Fruit fly (Drosophila melanogaster) whole organism, embryonic: ENCODE data around the gene CG42258.

Source experiments
- ATbp ChIP-seq: fragments of 200-800 bp; sonication (Bioruptor generic); optimal IDR thresholded peaks from 2 replicates; lab custom pipeline; 2017; ENCODE audit warnings: missing biosample characterization, mild to moderate bottlenecking, missing genetic modification characterization, missing genetic modification reagents
- Atf6 ChIP-seq: fragments of 200-800 bp; sonication (Bioruptor generic); IDR thresholded peaks from 2 replicates; pipeline ENCODE4 v1.3.6; 2022; ENCODE audit warnings: missing biosample characterization, missing genetic modification characterization
- CG10274 ChIP-seq: fragments of 200-800 bp; sonication (Bioruptor generic); optimal IDR thresholded peaks from 3 replicates; lab custom pipeline; 2017; ENCODE audit warnings: missing biosample characterization, mild to moderate bottlenecking, missing genetic modification characterization
- CG10462 ChIP-seq: fragments of 200-800 bp; sonication (Bioruptor generic); optimal IDR thresholded peaks from 2 replicates; lab custom pipeline; 2016; ENCODE audit warnings: missing biosample characterization, missing genetic modification characterization
- CG10654 ChIP-seq: fragments of 200-800 bp; sonication (Bioruptor generic); optimal IDR thresholded peaks from 2 replicates; lab custom pipeline; 2016; ENCODE audit warnings: missing biosample characterization, missing genetic modification characterization
- CG12744 ChIP-seq: fragments of 200-800 bp; sonication (Bioruptor generic); optimal IDR thresholded peaks from 2 replicates; lab custom pipeline; 2016; ENCODE audit warnings: missing biosample characterization, missing genetic modification characterization
- CG13287 ChIP-seq: fragments of 200-800 bp; sonication (Bioruptor generic); IDR thresholded peaks from 2 replicates; pipeline ENCODE4 v1.3.6; 2022; ENCODE audit warnings: missing biosample characterization, missing genetic modification characterization; ENCODE audit not compliant: partially characterized antibody
- CG14014 ChIP-seq: fragments of 200-800 bp; sonication (Bioruptor generic); IDR thresholded peaks from 2 replicates; pipeline ENCODE4 v1.3.6; 2022; ENCODE audit warnings: missing biosample characterization, missing genetic modification characterization
- CG15696 ChIP-seq: fragments of 200-800 bp; sonication (Bioruptor generic); optimal IDR thresholded peaks from 2 replicates; lab custom pipeline; 2019; ENCODE audit warnings: missing biosample characterization, mild to moderate bottlenecking, missing genetic modification characterization, moderate library complexity
- CG17361 ChIP-seq: fragments of 200-800 bp; sonication (Bioruptor generic); IDR thresholded peaks from 3 replicates; pipeline ENCODE4 v1.3.6; 2022; ENCODE audit warnings: missing biosample characterization, missing genetic modification characterization
- CG18599 ChIP-seq: fragments of 200-800 bp; sonication (Bioruptor generic); optimal IDR thresholded peaks from 3 replicates; lab custom pipeline; 2017; ENCODE audit warnings: missing biosample characterization, missing genetic modification characterization, mild to moderate bottlenecking, moderate library complexity, missing genetic modification reagents
- CG2116 ChIP-seq: fragments of 200-800 bp; sonication (Bioruptor generic); optimal IDR thresholded peaks from 3 replicates; lab custom pipeline; 2018; ENCODE audit warnings: missing biosample characterization, mild to moderate bottlenecking, missing genetic modification characterization
- CG31224 ChIP-seq: fragments of 200-800 bp; sonication (Bioruptor generic); IDR thresholded peaks from 2 replicates; pipeline ENCODE4 v1.3.6; 2022; ENCODE audit warnings: missing biosample characterization, missing genetic modification characterization
- CG31441 ChIP-seq: fragments of 200-800 bp; sonication (Bioruptor generic); IDR thresholded peaks from 2 replicates; pipeline ENCODE4 v1.3.6; 2022; ENCODE audit warnings: missing biosample characterization, missing genetic modification characterization
- CG3407 ChIP-seq: fragments of 200-800 bp; sonication (Bioruptor generic); optimal IDR thresholded peaks from 2 replicates; lab custom pipeline; 2018; ENCODE audit warnings: missing biosample characterization, mild to moderate bottlenecking, missing genetic modification characterization
- CG3847 ChIP-seq: fragments of 200-800 bp; sonication (Bioruptor generic); IDR thresholded peaks from 2 replicates; pipeline ENCODE4 v1.3.6; 2022; ENCODE audit warnings: missing biosample characterization, missing genetic modification characterization
- CG3995 ChIP-seq: fragments of 200-800 bp; sonication (Bioruptor generic); optimal IDR thresholded peaks from 3 replicates; lab custom pipeline; 2016; ENCODE audit warnings: missing biosample characterization, missing genetic modification characterization
- CG4854 ChIP-seq: fragments of 200-800 bp; sonication (Bioruptor generic); optimal IDR thresholded peaks from 2 replicates; lab custom pipeline; 2016; ENCODE audit warnings: missing biosample characterization, missing genetic modification characterization, inconsistent platforms
- CG6813 ChIP-seq: fragments of 200-800 bp; sonication (Bioruptor generic); optimal IDR thresholded peaks from 2 replicates; lab custom pipeline; 2017; ENCODE audit warnings: missing biosample characterization, missing genetic modification characterization, mild to moderate bottlenecking, moderate library complexity, missing genetic modification reagents
- CG7839 ChIP-seq: fragments of 200-800 bp; sonication (Bioruptor generic); optimal IDR thresholded peaks from 3 replicates; lab custom pipeline; 2018; ENCODE audit warnings: missing biosample characterization, mild to moderate bottlenecking, missing genetic modification characterization, moderate library complexity
- Chrac-16 ChIP-seq: fragments of 200-800 bp; sonication (Bioruptor generic); optimal IDR thresholded peaks from 3 replicates; lab custom pipeline; 2016; ENCODE audit warnings: missing biosample characterization, missing genetic modification characterization
- Ets97D ChIP-seq: fragments of 200-800 bp; sonication (Bioruptor generic); optimal IDR thresholded peaks from 3 replicates; lab custom pipeline; 2016; ENCODE audit warnings: missing biosample characterization, missing genetic modification characterization
- Jarid2 ChIP-seq: fragments of 200-800 bp; sonication (Bioruptor generic); optimal IDR thresholded peaks from 3 replicates; lab custom pipeline; 2017; ENCODE audit warnings: mild to moderate bottlenecking, missing biosample characterization, missing genetic modification reagents, missing genetic modification characterization
- Mad ChIP-seq: fragments of 200-800 bp; sonication (Bioruptor generic); optimal IDR thresholded peaks from 2 replicates; lab custom pipeline; 2016; ENCODE audit warnings: missing biosample characterization, missing genetic modification characterization
- Med ChIP-seq: fragments of 200-800 bp; sonication (Bioruptor generic); peaks from one replicate; lab custom pipeline; 2016; ENCODE audit warnings: missing biosample characterization, missing genetic modification characterization, mild to moderate bottlenecking, inconsistent platforms, moderate library complexity
- Oli ChIP-seq: fragments of 200-800 bp; sonication (Bioruptor generic); optimal IDR thresholded peaks from 2 replicates; lab custom pipeline; 2018; ENCODE audit warnings: missing biosample characterization, mild to moderate bottlenecking, missing genetic modification characterization, moderate library complexity
- Xbp1 ChIP-seq: fragments of 200-800 bp; sonication (Bioruptor generic); optimal IDR thresholded peaks from 3 replicates; lab custom pipeline; 2016; ENCODE audit warnings: missing biosample characterization, mild to moderate bottlenecking, missing genetic modification characterization
- ems ChIP-seq: fragments of 200-800 bp; sonication (Bioruptor generic); optimal IDR thresholded peaks from 3 replicates; lab custom pipeline; 2016; ENCODE audit warnings: missing biosample characterization, missing genetic modification characterization
- fd102C ChIP-seq: fragments of 200-800 bp; sonication (Bioruptor generic); optimal IDR thresholded peaks from 2 replicates; lab custom pipeline; 2018; ENCODE audit warnings: missing biosample characterization, mild to moderate bottlenecking, missing genetic modification characterization, moderate library complexity
- fd96Cb ChIP-seq: fragments of 200-800 bp; sonication (Bioruptor generic); optimal IDR thresholded peaks from 2 replicates; lab custom pipeline; 2018; ENCODE audit warnings: missing biosample characterization, mild to moderate bottlenecking, missing genetic modification characterization, moderate library complexity
- fru ChIP-seq: fragments of >200 bp; optimal IDR thresholded peaks from 2 replicates; lab custom pipeline; 2017
- gcm ChIP-seq: fragments of 200-800 bp; sonication (Bioruptor generic); optimal IDR thresholded peaks from 2 replicates; lab custom pipeline; 2019; ENCODE audit warnings: missing biosample characterization, mild to moderate bottlenecking, missing genetic modification characterization, moderate library complexity
- gem ChIP-seq: fragments of 200-800 bp; sonication (Bioruptor generic); optimal IDR thresholded peaks from 2 replicates; lab custom pipeline; 2019; ENCODE audit warnings: missing biosample characterization, mild to moderate bottlenecking, missing genetic modification characterization, moderate library complexity
- ind ChIP-seq: fragments of 200-800 bp; sonication (Bioruptor generic); optimal IDR thresholded peaks from 3 replicates; lab custom pipeline; 2016; ENCODE audit warnings: missing biosample characterization, missing genetic modification characterization
- inv ChIP-seq: fragments of 200-800 bp; sonication (Bioruptor generic); IDR thresholded peaks from 2 replicates; pipeline ENCODE4 v1.3.6; 2022; ENCODE audit warnings: missing biosample characterization, missing genetic modification characterization; ENCODE audit not compliant: partially characterized antibody
- lab ChIP-seq: fragments of 200-800 bp; sonication (Bioruptor generic); optimal IDR thresholded peaks from 3 replicates; lab custom pipeline; 2017; ENCODE audit warnings: missing biosample characterization, missing genetic modification characterization, mild to moderate bottlenecking, moderate library complexity, missing genetic modification reagents
- lmd ChIP-seq: fragments of 200-800 bp; sonication (Bioruptor generic); IDR thresholded peaks from 2 replicates; pipeline ENCODE4 v1.3.6; 2022; ENCODE audit warnings: missing biosample characterization, missing genetic modification characterization
- lola ChIP-seq, 3 experiments: fragments of >200 bp in 2 of 3; fragments of 200-800 bp in 1 of 3; sonication (Bioruptor generic) in 1 of 3; optimal IDR thresholded peaks; 2 replicates each; lab custom pipeline; 2017 to 2019; ENCODE audit warnings: missing biosample characterization in 3 of 3, missing genetic modification characterization in 3 of 3, mild to moderate bottlenecking in 1 of 3, moderate library complexity in 1 of 3
- nmo ChIP-seq: fragments of 200-800 bp; sonication (Bioruptor generic); optimal IDR thresholded peaks from 2 replicates; lab custom pipeline; 2018; ENCODE audit warnings: missing biosample characterization, mild to moderate bottlenecking, missing genetic modification characterization, moderate library complexity
- oc ChIP-seq: fragments of 200-800 bp; sonication (Bioruptor generic); optimal IDR thresholded peaks from 2 replicates; lab custom pipeline; 2018; ENCODE audit warnings: missing biosample characterization, mild to moderate bottlenecking, missing genetic modification characterization, moderate library complexity
- pho ChIP-seq: fragments of 200-800 bp; sonication (Bioruptor generic); optimal IDR thresholded peaks from 2 replicates; lab custom pipeline; 2016; ENCODE audit warnings: missing biosample characterization, missing genetic modification characterization
- row ChIP-seq: fragments of 200-800 bp; sonication (Bioruptor generic); IDR thresholded peaks from 3 replicates; pipeline ENCODE4 v1.3.6; 2022; ENCODE audit warnings: missing biosample characterization, missing genetic modification characterization
- salm ChIP-seq: fragments of 200-800 bp; sonication (Bioruptor generic); optimal IDR thresholded peaks from 2 replicates; lab custom pipeline; 2018; ENCODE audit warnings: missing biosample characterization, mild to moderate bottlenecking, missing genetic modification characterization
- sug ChIP-seq: fragments of 200-800 bp; optimal IDR thresholded peaks from 2 replicates; lab custom pipeline; 2019; ENCODE audit warnings: missing biosample characterization, mild to moderate bottlenecking, missing genetic modification characterization, moderate library complexity
- tio ChIP-seq: fragments of 200-800 bp; sonication (Bioruptor generic); optimal IDR thresholded peaks from 2 replicates; lab custom pipeline; 2017; ENCODE audit warnings: missing biosample characterization, missing genetic modification characterization, inconsistent platforms
- unc-4 ChIP-seq: fragments of 200-800 bp; sonication (Bioruptor generic); IDR thresholded peaks from 2 replicates; pipeline ENCODE4 v1.3.6; 2022; ENCODE audit warnings: missing biosample characterization, missing genetic modification characterization; ENCODE audit not compliant: partially characterized antibody
- vvl ChIP-seq: fragments of 200-800 bp; sonication (Bioruptor generic); IDR thresholded peaks from 2 replicates; pipeline ENCODE4 v1.3.6; 2022; ENCODE audit warnings: missing biosample characterization, missing genetic modification characterization
- wdn ChIP-seq: fragments of 200-800 bp; sonication (Bioruptor generic); IDR thresholded peaks from 2 replicates; pipeline ENCODE4 v1.3.6; 2022; ENCODE audit warnings: missing biosample characterization, missing genetic modification characterization
- wor ChIP-seq: fragments of 200-800 bp; sonication (Bioruptor generic); IDR thresholded peaks from 2 replicates; pipeline ENCODE4 v1.3.6; 2022; ENCODE audit warnings: missing biosample characterization, missing genetic modification characterization

The CG42258 gene

DNA sequence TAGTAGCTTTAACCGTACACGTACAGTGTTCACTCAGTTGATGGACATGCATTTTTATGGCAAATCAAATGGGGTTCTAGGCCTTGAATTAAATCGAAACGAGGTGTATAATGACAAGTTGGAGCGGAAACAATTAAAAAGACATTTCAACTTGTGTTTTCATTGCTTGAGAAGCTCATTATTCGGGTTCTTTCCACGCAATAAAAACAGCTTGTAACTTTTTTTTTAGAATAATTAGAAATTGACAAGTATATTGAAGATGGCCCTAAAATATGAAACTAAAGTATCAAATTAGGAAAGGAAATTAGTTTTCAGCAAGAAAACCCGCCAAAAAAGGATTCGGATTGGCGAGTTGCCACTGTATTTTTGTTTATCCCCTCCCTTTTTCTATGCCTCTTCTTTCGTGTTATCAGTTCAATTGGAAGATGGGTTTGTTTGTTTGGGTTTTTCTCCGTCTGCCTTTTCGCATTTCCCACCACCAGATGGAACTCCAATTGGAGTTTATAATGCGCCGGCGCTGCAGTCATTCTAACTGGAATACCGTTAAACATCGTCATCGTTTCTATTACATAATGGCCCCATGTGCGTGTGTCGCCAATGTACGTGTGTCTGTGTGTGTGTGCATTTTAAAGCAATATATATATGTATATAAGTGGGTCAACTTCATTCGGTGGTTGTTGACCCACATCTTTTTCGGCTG, 3.4 kb downstream of the CG42258 start (continued):
- no peak for TF ChIP-seq wor (GFP tag; lab: Robert Waterston, UW)
- peak; percentile 33; the same call in 1 of the 2 replicates for TF ChIP-seq vvl (GFP tag; lab: Robert Waterston, UW)
- no peak for TF ChIP-seq CG31224 (GFP tag; lab: Robert Waterston, UW)
- peak; percentile 7 for TF ChIP-seq CG3407 (GFP tag; lab: Kevin White, UChicago)
- peak; percentile 26 for TF ChIP-seq ATbp (GFP tag; lab: Kevin White, UChicago)
- TF ChIP-seq tio (GFP tag; lab: Kevin White, UChicago): peak; percentile 50
- TF ChIP-seq CG10654 (GFP tag; lab: Kevin White, UChicago): peak; percentile 16
- TF ChIP-seq CG13287 (GFP tag; lab: Robert Waterston, UW): no peak
- TF ChIP-seq gcm (GFP tag; lab: Kevin White, UChicago): peak; percentile 24
- no peak for TF ChIP-seq Ets97D (GFP tag; lab: Kevin White, UChicago)
- peak; percentile 42; the same call in 1 of the 2 replicates for TF ChIP-seq Atf6 (GFP tag; lab: Robert Waterston, UW)
- TF ChIP-seq fd102C (GFP tag; lab: Kevin White, UChicago): no peak
- peak; percentile 16 for TF ChIP-seq CG10274 (GFP tag; lab: Kevin White, UChicago)
- TF ChIP-seq CG15696: no peak
- peak; percentile 67 for TF ChIP-seq ind (GFP tag; lab: Kevin White, UChicago)
- TF ChIP-seq CG4854 (GFP tag; lab: Kevin White, UChicago): peak; percentile 22
- TF ChIP-seq CG14014 (GFP tag; lab: Robert Waterston, UW): peak; percentile 45
- no peak for TF ChIP-seq inv
- no peak for TF ChIP-seq fru (lab: Kevin White, UChicago)
- peak; percentile 57 for TF ChIP-seq lmd (GFP tag; lab: Robert Waterston, UW)
- peak; percentile 49 for TF ChIP-seq Xbp1 (GFP tag; lab: Kevin White, UChicago)
- peak; percentile 65 for TF ChIP-seq CG18599
- peak; percentile 65 for TF ChIP-seq CG7839
- peak; percentile 68 for TF ChIP-seq gem (tag; lab: Kevin White, UChicago)
- TF ChIP-seq salm (tag; lab: Kevin White, UChicago): no peak
- peak; percentile 57 for TF ChIP-seq CG31441 (GFP tag; lab: Robert Waterston, UW)
- peak; percentile 87 for TF ChIP-seq Med (GFP tag; lab: Kevin White, UChicago)
- TF ChIP-seq Jarid2: no peak
- TF ChIP-seq fd96Cb (tag; lab: Kevin White, UChicago): peak; percentile 48
- peak; percentile 11 for TF ChIP-seq sug (tag; lab: Kevin White, UChicago)
- peak; percentile 66; the same call in 2 of the 3 replicates for TF ChIP-seq CG17361 (GFP tag; lab: Robert Waterston, UW)
- TF ChIP-seq Oli (tag; lab: Kevin White, UChicago): peak; percentile 56
- no peak for TF ChIP-seq oc
- peak; percentile 19 for TF ChIP-seq CG12744 (GFP tag; lab: Kevin White, UChicago)
- TF ChIP-seq nmo (GFP tag; lab: Kevin White, UChicago): peak; percentile 58
- no peak for TF ChIP-seq CG2116 (GFP tag; lab: Kevin White, UChicago)
- peak; percentile 29 for TF ChIP-seq Chrac-16 (GFP tag; lab: Kevin White, UChicago)
- TF ChIP-seq CG3847 (GFP tag; lab: Robert Waterston, UW): no peak
- TF ChIP-seq row (GFP tag; lab: Robert Waterston, UW): peak; percentile 61
- TF ChIP-seq lola (GFP tag; optimal IDR thresholded peaks at IDR 0.05; lab: Kevin White, UChicago): peak in 1 of 3 experiments; percentile 18
- TF ChIP-seq CG10462 (GFP tag; lab: Kevin White, UChicago): no peak
- no peak for TF ChIP-seq wdn (GFP tag; lab: Robert Waterston, UW)
- TF ChIP-seq Mad (GFP tag; lab: Kevin White, UChicago): peak; percentile 18
- peak; percentile 74 for TF ChIP-seq lab (GFP tag; lab: Kevin White, UChicago)
- peak; percentile 11 for TF ChIP-seq CG6813 (GFP tag; lab: Kevin White, UChicago)
- TF ChIP-seq unc-4: no peak
- TF ChIP-seq CG3995 (GFP tag; lab: Kevin White, UChicago): no peak
- TF ChIP-seq pho (GFP tag; lab: Kevin White, UChicago): peak; percentile 31
- peak; percentile 36 for TF ChIP-seq ems
